Fruit fly (Drosophila melanogaster) whole organism, adult: ENCODE data around the gene CG14995.

ENCODE experiments used
- CG11617 ChIP-seq: fragments of 200-800 bp; sonication (Bioruptor generic); optimal IDR thresholded peaks from 2 replicates; lab custom pipeline; 2017; ENCODE audit warnings: mild to moderate bottlenecking, missing biosample characterization, missing genetic modification reagents, missing genetic modification characterization
- CG12768 ChIP-seq: fragments of 200-800 bp; sonication (Bioruptor generic); optimal IDR thresholded peaks from 2 replicates; lab custom pipeline; 2017; ENCODE audit warnings: missing biosample characterization, missing genetic modification characterization, mild to moderate bottlenecking, moderate library complexity, missing genetic modification reagents
- CG14711 ChIP-seq: fragments of 200-800 bp; sonication (Bioruptor generic); optimal IDR thresholded peaks from 2 replicates; lab custom pipeline; 2018; ENCODE audit warnings: missing biosample characterization, mild to moderate bottlenecking, missing genetic modification characterization, moderate library complexity
- CG1620 ChIP-seq: fragments of 200-800 bp; sonication (Bioruptor generic); optimal IDR thresholded peaks from 2 replicates; lab custom pipeline; 2016; ENCODE audit warnings: missing biosample characterization, missing genetic modification characterization
- CG33017 ChIP-seq: fragments of 200-800 bp; sonication (Bioruptor generic); optimal IDR thresholded peaks from 2 replicates; lab custom pipeline; 2018; ENCODE audit warnings: missing biosample characterization, mild to moderate bottlenecking, missing genetic modification characterization, moderate library complexity
- CG5204 ChIP-seq: fragments of 200-800 bp; sonication (Bioruptor generic); optimal IDR thresholded peaks from 2 replicates; lab custom pipeline; 2016; ENCODE audit warnings: missing biosample characterization, missing genetic modification characterization
- CG7045 ChIP-seq: fragments of 200-800 bp; sonication (Bioruptor generic); optimal IDR thresholded peaks from 2 replicates; lab custom pipeline; 2017; ENCODE audit warnings: missing biosample characterization, mild to moderate bottlenecking, missing genetic modification characterization
- CG7101 ChIP-seq: fragments of 200-800 bp; sonication (Bioruptor generic); optimal IDR thresholded peaks from 2 replicates; lab custom pipeline; 2018; ENCODE audit warnings: missing biosample characterization, mild to moderate bottlenecking, missing genetic modification characterization, moderate library complexity
- Clk ChIP-seq: fragments of 200-800 bp; sonication (Bioruptor generic); optimal IDR thresholded peaks from 2 replicates; lab custom pipeline; 2017; ENCODE audit warnings: missing biosample characterization, missing genetic modification characterization
- Crg-1 ChIP-seq: fragments of 200-800 bp; sonication (Bioruptor generic); optimal IDR thresholded peaks from 2 replicates; lab custom pipeline; 2016; ENCODE audit warnings: missing biosample characterization, missing genetic modification characterization
- Hr96 ChIP-seq: fragments of 200-800 bp; sonication (Bioruptor generic); optimal IDR thresholded peaks from 2 replicates; lab custom pipeline; 2016; ENCODE audit warnings: missing biosample characterization, missing genetic modification characterization
- Mnt ChIP-seq: fragments of 200-800 bp; sonication (Bioruptor generic); optimal IDR thresholded peaks from 2 replicates; lab custom pipeline; 2016; ENCODE audit warnings: missing biosample characterization, mild to moderate bottlenecking, missing genetic modification characterization
- bab1 ChIP-seq: fragments of 200-800 bp; sonication (Bioruptor generic); optimal IDR thresholded peaks from 3 replicates; lab custom pipeline; 2019; ENCODE audit warnings: missing biosample characterization, mild to moderate bottlenecking, missing genetic modification characterization, moderate library complexity
- cic ChIP-seq: fragments of 200-800 bp; sonication (Bioruptor generic); optimal IDR thresholded peaks from 2 replicates; lab custom pipeline; 2017; ENCODE audit warnings: missing biosample characterization, mild to moderate bottlenecking, missing genetic modification characterization, moderate library complexity
- cnc ChIP-seq, 2 experiments: fragments of >200 bp; optimal IDR thresholded peaks; 2 replicates each; lab custom pipeline; 2017
- kay ChIP-seq: fragments of 200-800 bp; sonication (Bioruptor generic); peaks from one replicate; lab custom pipeline; 2016; ENCODE audit warnings: missing biosample characterization, missing genetic modification characterization, borderline replicate concordance
- ovo ChIP-seq: fragments of 200-800 bp; sonication (Bioruptor generic); optimal IDR thresholded peaks from 2 replicates; lab custom pipeline; 2016; ENCODE audit warnings: missing biosample characterization, missing genetic modification characterization
- pad ChIP-seq: fragments of 200-800 bp; sonication (Bioruptor generic); optimal IDR thresholded peaks from 3 replicates; lab custom pipeline; 2017; ENCODE audit warnings: missing biosample characterization, missing genetic modification characterization, mild to moderate bottlenecking, moderate library complexity, missing genetic modification reagents
- tj ChIP-seq: fragments of 200-800 bp; sonication (Bioruptor generic); optimal IDR thresholded peaks from 3 replicates; lab custom pipeline; 2017; ENCODE audit warnings: missing biosample characterization, mild to moderate bottlenecking, missing genetic modification characterization, moderate library complexity
- toe ChIP-seq: fragments of 200-800 bp; sonication (Bioruptor generic); optimal IDR thresholded peaks from 2 replicates; lab custom pipeline; 2016; ENCODE audit warnings: missing biosample characterization, missing genetic modification characterization

CG14995 gene

DNA sequence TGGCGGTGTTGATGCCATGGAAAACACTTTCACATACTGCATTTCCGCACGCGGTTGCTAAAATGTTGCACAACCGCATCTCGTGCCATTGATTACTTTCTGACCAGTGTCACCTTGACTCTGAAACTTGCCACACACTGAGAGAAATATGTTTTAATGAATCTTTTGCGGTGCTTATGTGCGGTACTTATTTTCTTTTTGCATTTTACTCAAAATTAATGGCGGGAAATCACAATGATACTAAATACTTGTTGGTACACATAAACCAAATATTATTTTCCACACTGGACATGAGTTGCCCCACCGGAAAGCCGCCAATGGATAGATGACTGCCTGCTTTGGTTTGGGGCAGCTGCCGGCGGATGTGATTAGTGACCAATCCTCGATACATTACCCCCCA, 46.2 kb downstream of the CG14995 start:
- TF ChIP-seq CG11617 (GFP tag; lab: Kevin White, UChicago) (no peak), tj (GFP tag; lab: Kevin White, UChicago) (no peak), CG12768 (no peak), kay (no peak), ovo (GFP tag; lab: Kevin White, UChicago) (no peak), CG7045 (GFP tag; lab: Kevin White, UChicago) (no peak), toe (no peak), pad (no peak), CG5204 (no peak), Mnt (GFP tag; lab: Kevin White, UChicago) (no peak), CG33017 (tag; lab: Kevin White, UChicago) (no peak), CG7101 (no peak), CG14711 (no peak), Hr96 (no peak), cic (GFP tag; lab: Kevin White, UChicago) (no peak), bab1 (GFP tag; lab: Kevin White, UChicago) (no peak)

DNA sequence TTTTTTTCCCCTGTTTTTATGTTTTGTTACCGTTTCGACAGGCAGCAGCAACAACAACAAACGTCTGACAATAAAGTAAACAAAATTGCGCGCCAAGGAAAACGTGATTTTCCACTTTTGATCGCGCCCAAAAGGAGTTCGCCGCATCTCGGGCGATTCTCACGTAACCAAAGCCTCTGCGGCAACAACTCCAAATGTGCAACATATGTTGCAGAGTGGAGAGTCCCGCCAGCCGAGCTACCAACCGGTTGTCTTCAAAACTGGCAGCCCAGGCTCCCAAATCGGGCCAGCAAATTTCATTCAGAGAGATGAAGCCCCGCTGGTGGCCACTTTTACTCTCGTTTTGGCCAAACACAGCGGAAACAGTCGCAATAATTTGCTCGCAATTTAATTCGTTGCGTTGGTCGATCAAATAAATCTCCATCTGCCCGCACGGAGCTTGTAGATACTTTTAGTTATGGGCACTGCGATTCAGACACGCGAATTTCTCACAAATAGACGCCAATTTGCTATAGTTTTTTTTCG, 47.6 kb downstream of the CG14995 start:
- TF ChIP-seq CG33017 (tag; lab: Kevin White, UChicago) (no peak), CG11617 (GFP tag; lab: Kevin White, UChicago) (no peak), Clk (GFP tag; lab: Kevin White, UChicago) (no peak), kay (no peak), Hr96 (no peak), ovo (GFP tag; lab: Kevin White, UChicago) (no peak), tj (GFP tag; lab: Kevin White, UChicago) (no peak)

DNA sequence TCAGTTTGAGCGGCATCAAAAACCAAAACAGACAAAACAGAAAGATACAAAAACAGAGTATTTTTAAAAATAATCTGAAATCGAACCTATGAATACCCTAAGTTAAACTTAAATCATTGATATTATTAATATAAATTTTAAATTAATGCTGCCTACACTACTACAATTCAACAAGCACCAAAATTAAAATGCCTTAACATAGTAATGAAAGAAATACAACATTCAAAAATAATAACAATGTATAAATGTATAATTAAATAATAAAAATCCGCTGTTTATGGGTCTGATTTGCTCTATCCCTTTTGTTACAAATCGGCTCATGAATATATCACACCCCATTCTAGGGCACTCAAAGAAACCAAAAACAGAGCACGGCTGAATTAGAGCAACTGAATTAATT, 54.0 kb downstream of the CG14995 start:
- TF ChIP-seq CG12768 (no peak), CG11617 (GFP tag; lab: Kevin White, UChicago) (no peak), CG5204 (no peak), bab1 (GFP tag; lab: Kevin White, UChicago) (no peak), Clk (GFP tag; lab: Kevin White, UChicago) (no peak), kay (no peak), cic (GFP tag; lab: Kevin White, UChicago) (no peak), cnc (optimal IDR thresholded peaks at IDR 0.05; lab: Kevin White, UChicago) (no peak), CG7045 (GFP tag; lab: Kevin White, UChicago) (no peak), Hr96 (no peak), Mnt (GFP tag; lab: Kevin White, UChicago) (no peak)

DNA sequence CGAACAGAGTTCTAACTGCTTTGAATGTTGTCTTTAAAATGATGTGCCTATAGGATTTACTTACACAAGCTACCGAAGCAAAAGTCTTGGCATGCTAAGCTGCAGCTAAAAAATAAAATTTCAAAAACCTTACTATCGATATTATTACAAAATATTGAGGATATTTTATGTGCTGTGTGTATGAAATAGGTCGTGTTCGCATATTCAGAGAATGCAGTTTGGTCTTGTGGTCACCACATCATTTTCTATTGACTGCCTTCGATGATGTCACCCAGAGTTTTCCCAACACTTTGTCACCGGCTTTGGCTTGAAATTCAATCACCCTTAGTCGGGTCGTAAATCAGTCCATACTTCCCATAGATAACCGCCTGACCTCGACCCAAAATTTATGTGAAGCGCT, 55.4 kb downstream of the CG14995 start, which contains the start of gene Dpy-30L2:
Gene Dpy-30L2 (minus strand): TSS at position 101 of the 400 bp plus-strand sequence.
- no peak for TF ChIP-seq Crg-1 (GFP tag; lab: Kevin White, UChicago)
- no peak for TF ChIP-seq CG14711
- no peak for TF ChIP-seq CG7101
- no peak for TF ChIP-seq CG11617 (GFP tag; lab: Kevin White, UChicago)
- TF ChIP-seq CG1620: no peak
- TF ChIP-seq kay: no peak
- no peak for TF ChIP-seq Hr96
- TF ChIP-seq CG5204: no peak
- no peak for TF ChIP-seq CG12768
- TF ChIP-seq pad: no peak
- no peak for TF ChIP-seq cnc (optimal IDR thresholded peaks at IDR 0.05; lab: Kevin White, UChicago)
- TF ChIP-seq CG7045 (GFP tag; lab: Kevin White, UChicago): no peak
- no peak for TF ChIP-seq ovo (GFP tag; lab: Kevin White, UChicago)
- no peak for TF ChIP-seq toe
- TF ChIP-seq tj (GFP tag; lab: Kevin White, UChicago): no peak
- TF ChIP-seq CG33017 (tag; lab: Kevin White, UChicago): no peak

DNA sequence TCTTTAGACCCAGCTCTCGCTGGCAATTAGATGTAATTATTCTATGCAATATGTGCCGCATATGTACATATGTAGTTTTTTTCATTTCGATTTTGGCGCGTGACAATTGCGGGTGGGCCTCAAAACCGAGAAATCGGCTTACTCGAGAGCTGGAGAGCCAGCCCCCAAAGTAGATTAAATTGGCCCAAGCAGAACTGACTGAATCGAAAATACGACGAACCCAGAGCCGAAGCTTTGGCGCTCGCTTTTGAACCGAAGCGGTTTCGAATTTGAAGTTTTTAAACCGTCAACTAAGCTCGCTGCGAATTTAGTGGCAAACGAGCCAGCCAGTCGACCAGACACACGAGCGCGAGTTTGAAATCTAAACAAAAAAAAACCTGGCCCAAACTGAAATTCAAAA, 56.8 kb downstream of the CG14995 start, which contains the start of gene CG1136:
Gene CG1136 (plus strand): TSS at position 308 of the 400 bp plus-strand sequence.
- TF ChIP-seq tj (GFP tag; lab: Kevin White, UChicago): peak; percentile 14
- TF ChIP-seq Mnt (GFP tag; lab: Kevin White, UChicago): no peak
- TF ChIP-seq CG7101: no peak
- no peak for TF ChIP-seq toe
- TF ChIP-seq CG5204: no peak
- no peak for TF ChIP-seq CG12768

- TF ChIP-seq Clk (GFP tag; lab: Kevin White, UChicago) (no peak), CG5204 (peak; percentile 36)
Observed at dm6 chr3L:4044497-4044896, 58.6 kb downstream of the CG14995 start.
